Fruit fly (Drosophila melanogaster) whole organism, embryonic: ENCODE results near the gene ppk23.

ENCODE experiments used
- Antp ChIP-seq: fragments of 200-800 bp; sonication (Bioruptor generic); optimal IDR thresholded peaks from 3 replicates; lab custom pipeline; 2016; ENCODE audit warnings: missing biosample characterization, missing genetic modification characterization
- BtbVII ChIP-seq: fragments of 200-800 bp; sonication (Bioruptor generic); optimal IDR thresholded peaks from 3 replicates; lab custom pipeline; 2017; ENCODE audit warnings: missing biosample characterization, mild to moderate bottlenecking, missing genetic modification characterization
- CG10431 ChIP-seq: fragments of 200-800 bp; sonication (Bioruptor generic); optimal IDR thresholded peaks from 3 replicates; lab custom pipeline; 2018; ENCODE audit warnings: missing biosample characterization, mild to moderate bottlenecking, missing genetic modification characterization
- CG10654 ChIP-seq: fragments of 200-800 bp; sonication (Bioruptor generic); optimal IDR thresholded peaks from 2 replicates; lab custom pipeline; 2016; ENCODE audit warnings: missing biosample characterization, missing genetic modification characterization
- CG11247 ChIP-seq: fragments of 200-800 bp; sonication (Bioruptor generic); IDR thresholded peaks from 2 replicates; pipeline ENCODE4 v1.3.6; 2022; ENCODE audit warnings: missing biosample characterization, missing genetic modification characterization
- CG12659 ChIP-seq: fragments of 200-800 bp; sonication (Bioruptor generic); optimal IDR thresholded peaks from 3 replicates; lab custom pipeline; 2017; ENCODE audit warnings: mild to moderate bottlenecking, missing biosample characterization, missing genetic modification reagents, missing genetic modification characterization
- CG12744 ChIP-seq: fragments of 200-800 bp; sonication (Bioruptor generic); optimal IDR thresholded peaks from 2 replicates; lab custom pipeline; 2016; ENCODE audit warnings: missing biosample characterization, missing genetic modification characterization
- CG17912 ChIP-seq: fragments of 200-800 bp; sonication (Bioruptor generic); optimal IDR thresholded peaks from 2 replicates; lab custom pipeline; 2018; ENCODE audit warnings: missing biosample characterization, mild to moderate bottlenecking, missing genetic modification characterization
- CG2116 ChIP-seq: fragments of 200-800 bp; sonication (Bioruptor generic); optimal IDR thresholded peaks from 3 replicates; lab custom pipeline; 2018; ENCODE audit warnings: missing biosample characterization, mild to moderate bottlenecking, missing genetic modification characterization
- CG3163 ChIP-seq: fragments of 200-800 bp; sonication (Bioruptor generic); optimal IDR thresholded peaks from 3 replicates; lab custom pipeline; 2016; ENCODE audit warnings: missing biosample characterization, missing genetic modification characterization
- CG34422 ChIP-seq: fragments of 200-800 bp; sonication (Bioruptor generic); IDR thresholded peaks from 3 replicates; pipeline ENCODE4 v1.3.6; 2022; ENCODE audit warnings: missing biosample characterization, missing genetic modification characterization
- CG3838 ChIP-seq: fragments of 200-800 bp; sonication (Bioruptor generic); optimal IDR thresholded peaks from 3 replicates; lab custom pipeline; 2016; ENCODE audit warnings: missing biosample characterization, missing genetic modification characterization
- CG3995 ChIP-seq: fragments of 200-800 bp; sonication (Bioruptor generic); optimal IDR thresholded peaks from 3 replicates; lab custom pipeline; 2016; ENCODE audit warnings: missing biosample characterization, missing genetic modification characterization
- CG4282 ChIP-seq: fragments of 200-800 bp; sonication (Bioruptor generic); optimal IDR thresholded peaks from 2 replicates; lab custom pipeline; 2016; ENCODE audit warnings: missing biosample characterization, missing genetic modification characterization
- CG43689 ChIP-seq: fragments of 200-800 bp; sonication (Bioruptor generic); IDR thresholded peaks from 2 replicates; pipeline ENCODE4 v1.3.6; 2022; ENCODE audit warnings: missing biosample characterization, missing genetic modification characterization
- CG4820 ChIP-seq: fragments of 200-800 bp; sonication (Bioruptor generic); optimal IDR thresholded peaks from 3 replicates; lab custom pipeline; 2016; ENCODE audit warnings: missing biosample characterization, missing genetic modification characterization
- CG7372 ChIP-seq: fragments of 200-800 bp; sonication (Bioruptor generic); IDR thresholded peaks from 2 replicates; pipeline ENCODE4 v1.3.6; 2022; ENCODE audit warnings: missing biosample characterization, missing genetic modification characterization
- CG7556 ChIP-seq: fragments of 200-800 bp; sonication (Bioruptor generic); optimal IDR thresholded peaks from 2 replicates; lab custom pipeline; 2017; ENCODE audit warnings: missing biosample characterization, mild to moderate bottlenecking, missing genetic modification characterization
- CG9215 ChIP-seq: fragments of 200-800 bp; sonication (Bioruptor generic); IDR thresholded peaks from 2 replicates; pipeline ENCODE4 v1.3.6; 2022; ENCODE audit warnings: missing biosample characterization, missing genetic modification characterization
- CG9817 ChIP-seq: fragments of 200-800 bp; sonication (Bioruptor generic); optimal IDR thresholded peaks from 2 replicates; lab custom pipeline; 2018; ENCODE audit warnings: missing biosample characterization, mild to moderate bottlenecking, missing genetic modification characterization, moderate library complexity
- Camta ChIP-seq: fragments of 200-800 bp; sonication (Bioruptor generic); optimal IDR thresholded peaks from 2 replicates; lab custom pipeline; 2016; ENCODE audit warnings: missing biosample characterization, missing genetic modification characterization
- CkIIα-i1 ChIP-seq: fragments of 200-800 bp; sonication (Bioruptor generic); IDR thresholded peaks from 2 replicates; pipeline ENCODE4 v1.3.6; 2022; ENCODE audit warnings: missing biosample characterization, missing genetic modification characterization
- ERR ChIP-seq: fragments of 200-800 bp; sonication (Bioruptor generic); optimal IDR thresholded peaks from 2 replicates; lab custom pipeline; 2016; ENCODE audit warnings: missing biosample characterization, missing genetic modification characterization
- HmgZ ChIP-seq: fragments of 200-800 bp; sonication (Bioruptor generic); optimal IDR thresholded peaks from 2 replicates; lab custom pipeline; 2018; ENCODE audit warnings: missing biosample characterization, mild to moderate bottlenecking, missing genetic modification characterization
- Hmx ChIP-seq: fragments of 200-800 bp; sonication (Bioruptor generic); optimal IDR thresholded peaks from 2 replicates; lab custom pipeline; 2016; ENCODE audit warnings: missing biosample characterization, missing genetic modification characterization
- Hr39 ChIP-seq: fragments of >200 bp; optimal IDR thresholded peaks from 2 replicates; lab custom pipeline; 2017
- Hr51 ChIP-seq, 2 experiments: fragments of 200-800 bp; sonication (Bioruptor generic); optimal IDR thresholded peaks; 2 replicates in 1 of 2; 3 replicates in 1 of 2; lab custom pipeline; 2016 to 2018; ENCODE audit warnings: missing biosample characterization in 2 of 2, missing genetic modification characterization in 2 of 2, mild to moderate bottlenecking in 1 of 2, moderate library complexity in 1 of 2
- Mrtf ChIP-seq: fragments of 200-800 bp; sonication (Bioruptor generic); IDR thresholded peaks from 3 replicates; pipeline ENCODE4 v1.3.6; 2022; ENCODE audit warnings: missing biosample characterization, missing genetic modification characterization
- Rfx ChIP-seq: fragments of 200-800 bp; sonication (Bioruptor generic); IDR thresholded peaks from 2 replicates; pipeline ENCODE4 v1.3.6; 2022; ENCODE audit warnings: missing biosample characterization, missing genetic modification characterization
- Rx ChIP-seq: fragments of 200-800 bp; sonication (Bioruptor generic); IDR thresholded peaks from 2 replicates; pipeline ENCODE4 v1.3.6; 2022; ENCODE audit warnings: missing biosample characterization, missing genetic modification characterization
- Sin3A ChIP-seq: fragments of >200 bp; optimal IDR thresholded peaks from 2 replicates; lab custom pipeline; 2018
- Sox100B ChIP-seq: fragments of 200-800 bp; sonication (Bioruptor generic); optimal IDR thresholded peaks from 3 replicates; lab custom pipeline; 2018; ENCODE audit warnings: missing biosample characterization, mild to moderate bottlenecking, missing genetic modification characterization
- Usf ChIP-seq: fragments of 200-800 bp; sonication (Bioruptor generic); optimal IDR thresholded peaks from 2 replicates; lab custom pipeline; 2017; ENCODE audit warnings: missing genotype, missing biosample characterization, missing genetic modification characterization
- Xbp1 ChIP-seq: fragments of 200-800 bp; sonication (Bioruptor generic); optimal IDR thresholded peaks from 3 replicates; lab custom pipeline; 2016; ENCODE audit warnings: missing biosample characterization, mild to moderate bottlenecking, missing genetic modification characterization
- ase ChIP-seq: fragments of 200-800 bp; sonication (Bioruptor generic); IDR thresholded peaks from 3 replicates; pipeline ENCODE4 v1.3.6; 2022; ENCODE audit warnings: missing biosample characterization, missing genetic modification characterization
- cato ChIP-seq: fragments of 200-800 bp; sonication (Bioruptor generic); optimal IDR thresholded peaks from 2 replicates; lab custom pipeline; 2016; ENCODE audit warnings: missing biosample characterization, missing genetic modification characterization, borderline replicate concordance
- gfzf ChIP-seq: fragments of 200-800 bp; sonication (Bioruptor generic); optimal IDR thresholded peaks from 2 replicates; lab custom pipeline; 2016; ENCODE audit warnings: missing biosample characterization, mild to moderate bottlenecking, missing genetic modification characterization, moderate library complexity
- lilli ChIP-seq: fragments of 200-800 bp; sonication (Bioruptor generic); optimal IDR thresholded peaks from 3 replicates; lab custom pipeline; 2016; ENCODE audit warnings: missing biosample characterization, missing genetic modification characterization
- onecut ChIP-seq: fragments of 200-800 bp; sonication (Bioruptor generic); IDR thresholded peaks from 2 replicates; pipeline ENCODE4 v1.3.6; 2022; ENCODE audit warnings: missing biosample characterization, missing genetic modification characterization
- pan ChIP-seq, 4 experiments: fragments of >200 bp in 3 of 4; fragments of 200-800 bp in 1 of 4; sonication (Bioruptor generic) in 1 of 4; optimal IDR thresholded peaks in 3 of 4; IDR thresholded peaks in 1 of 4; 2 replicates each; pipeline versions ENCODE4 v1.3.6 to Lab custom; 2017 to 2022; ENCODE audit warnings: missing biosample characterization in 2 of 4, missing genetic modification characterization in 2 of 4, mixed read lengths in 1 of 4
- prd ChIP-seq, 3 experiments: fragments of >200 bp in 2 of 3; fragments of 200-800 bp in 1 of 3; sonication (Bioruptor generic) in 1 of 3; optimal IDR thresholded peaks in 2 of 3; IDR thresholded peaks in 1 of 3; 2 replicates in 2 of 3; 3 replicates in 1 of 3; pipeline versions ENCODE4 v1.3.6 to Lab custom; 2017 to 2022; ENCODE audit warnings: missing biosample characterization in 1 of 3, missing genetic modification characterization in 1 of 3
- psq ChIP-seq: fragments of 200-800 bp; sonication (Bioruptor generic); optimal IDR thresholded peaks from 2 replicates; lab custom pipeline; 2017; ENCODE audit warnings: missing biosample characterization, missing genetic modification characterization
- ranshi ChIP-seq: fragments of 200-800 bp; sonication (Bioruptor generic); IDR thresholded peaks from 2 replicates; pipeline ENCODE4 v1.3.6; 2022; ENCODE audit warnings: missing biosample characterization, missing genetic modification characterization
- repo ChIP-seq: fragments of 200-800 bp; sonication (Bioruptor generic); optimal IDR thresholded peaks from 2 replicates; lab custom pipeline; 2016; ENCODE audit warnings: missing biosample characterization, missing genetic modification characterization
- shn ChIP-seq: fragments of 200-800 bp; sonication (Bioruptor generic); optimal IDR thresholded peaks from 3 replicates; lab custom pipeline; 2016; ENCODE audit warnings: missing biosample characterization, missing genetic modification characterization
- sim ChIP-seq: fragments of 200-800 bp; sonication (Bioruptor generic); IDR thresholded peaks from 2 replicates; pipeline ENCODE4 v1.3.6; 2022; ENCODE audit warnings: missing biosample characterization, missing genetic modification characterization
- slp2 ChIP-seq: fragments of 200-800 bp; sonication (Bioruptor generic); optimal IDR thresholded peaks from 2 replicates; lab custom pipeline; 2016; ENCODE audit warnings: missing biosample characterization, missing genetic modification characterization
- so ChIP-seq: fragments of 200-800 bp; sonication (Bioruptor generic); IDR thresholded peaks from 3 replicates; pipeline ENCODE4 v1.3.6; 2022; ENCODE audit warnings: missing biosample characterization, missing genetic modification characterization
- sug ChIP-seq: fragments of 200-800 bp; optimal IDR thresholded peaks from 2 replicates; lab custom pipeline; 2019; ENCODE audit warnings: missing biosample characterization, mild to moderate bottlenecking, missing genetic modification characterization, moderate library complexity
- tna ChIP-seq: fragments of 200-800 bp; sonication (Bioruptor generic); IDR thresholded peaks from 2 replicates; pipeline ENCODE4 v1.3.6; 2022; ENCODE audit warnings: missing biosample characterization, missing genetic modification characterization; ENCODE audit not compliant: partially characterized antibody
- trem ChIP-seq: fragments of 200-800 bp; optimal IDR thresholded peaks from 3 replicates; lab custom pipeline; 2019; ENCODE audit warnings: missing biosample characterization, mild to moderate bottlenecking, missing genetic modification characterization, moderate library complexity
- wdn ChIP-seq: fragments of 200-800 bp; sonication (Bioruptor generic); IDR thresholded peaks from 2 replicates; pipeline ENCODE4 v1.3.6; 2022; ENCODE audit warnings: missing biosample characterization, missing genetic modification characterization

The ppk23 gene

DNA sequence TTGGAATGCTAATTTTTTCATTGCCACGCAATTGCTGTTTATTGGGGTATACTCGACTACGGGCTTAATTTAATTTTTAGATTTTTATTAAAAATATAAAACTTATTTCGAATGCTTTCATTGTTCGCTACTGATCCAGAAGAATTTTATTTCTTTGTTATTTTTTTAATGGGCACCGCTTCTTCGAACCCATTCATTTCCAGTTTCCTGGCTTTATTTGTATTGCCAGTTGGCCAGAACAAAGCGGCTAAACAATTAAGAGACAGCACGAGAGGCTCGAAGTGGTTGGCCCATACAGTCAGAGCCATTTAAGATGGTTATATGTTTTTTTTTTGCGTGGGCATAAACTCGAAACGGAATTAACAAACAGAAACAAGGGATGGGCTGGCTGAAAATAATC is 26.8 kb upstream of the ppk23 start (continued):
- TF ChIP-seq tna (GFP tag; lab: Robert Waterston, UW) (no peak), HmgZ (tag; lab: Kevin White, UChicago) (peak; percentile 63), repo (GFP tag; lab: Kevin White, UChicago) (peak; percentile 21), onecut (GFP tag; lab: Robert Waterston, UW) (peak; percentile 29), CG12659 (GFP tag; lab: Kevin White, UChicago) (peak; percentile 76), Mrtf (GFP tag; lab: Robert Waterston, UW) (peak; percentile 72; the same call in 2 of the 3 replicates), Rx (GFP tag; lab: Robert Waterston, UW) (peak; percentile 71), CG3995 (GFP tag; lab: Kevin White, UChicago) (peak; percentile 22), CG4820 (GFP tag; lab: Kevin White, UChicago) (peak; percentile 52), CG11247 (GFP tag; lab: Robert Waterston, UW) (peak; percentile 76), wdn (GFP tag; lab: Robert Waterston, UW) (peak; percentile 85), CG3163 (GFP tag; lab: Kevin White, UChicago) (no peak), CG43689 (GFP tag; lab: Robert Waterston, UW) (no peak), BtbVII (GFP tag; lab: Kevin White, UChicago) (peak; percentile 75), CG7556 (GFP tag; lab: Kevin White, UChicago) (peak; percentile 69), sim (GFP tag; lab: Robert Waterston, UW) (no peak), pan (optimal IDR thresholded peaks at IDR 0.05; lab: Kevin White, UChicago) (no peak), pan (GFP tag; optimal IDR thresholded peaks at IDR 0.05 in 1 of 2, IDR thresholded peaks at IDR 0.05 in 1 of 2) (peak in 1 of 2 experiments; percentile 80), shn (GFP tag; lab: Kevin White, UChicago) (peak; percentile 16), Xbp1 (GFP tag; lab: Kevin White, UChicago) (peak; percentile 72), CG9817 (tag; lab: Kevin White, UChicago) (peak; percentile 76), Hr39 (lab: Kevin White, UChicago) (no peak), CkIIα-i1 (GFP tag; lab: Robert Waterston, UW) (0 out of 2 replicates have a peak, but pooled peaks have one; percentile 51), so (GFP tag; lab: Robert Waterston, UW) (peak; percentile 91), Camta (GFP tag; lab: Kevin White, UChicago) (peak; percentile 12), Hr51 (GFP tag; optimal IDR thresholded peaks at IDR 0.05; lab: Kevin White, UChicago) (peak; percentile 54 to 61), ranshi (peak; percentile 75), cato (peak; percentile 32), CG10654 (GFP tag; lab: Kevin White, UChicago) (peak; percentile 65), lilli (peak; percentile 88), gfzf (GFP tag; lab: Kevin White, UChicago) (no peak), Antp (peak; percentile 10), sug (tag; lab: Kevin White, UChicago) (peak; percentile 51), CG10431 (GFP tag; lab: Kevin White, UChicago) (no peak), CG4282 (no peak), slp2 (GFP tag; lab: Kevin White, UChicago) (peak; percentile 12), prd (optimal IDR thresholded peaks at IDR 0.05; lab: Kevin White, UChicago) (no peak), prd (GFP tag; IDR thresholded peaks at IDR 0.05; lab: Robert Waterston, UW) (peak; percentile 91), trem (no peak), Sin3A (lab: Kevin White, UChicago) (no peak), CG17912 (no peak), CG9215 (GFP tag; lab: Robert Waterston, UW) (peak; percentile 68), CG34422 (GFP tag; lab: Robert Waterston, UW) (peak; percentile 83), CG12744 (peak; percentile 55), CG2116 (GFP tag; lab: Kevin White, UChicago) (peak; percentile 32), CG3838 (GFP tag; lab: Kevin White, UChicago) (peak; percentile 5), ase (GFP tag; lab: Robert Waterston, UW) (peak; percentile 77), Hmx (peak; percentile 38), CG7372 (GFP tag; lab: Robert Waterston, UW) (peak; percentile 85), Usf (peak; percentile 23), psq (no peak), Sox100B (GFP tag; lab: Kevin White, UChicago) (peak; percentile 74), Rfx (GFP tag; lab: Robert Waterston, UW) (peak; percentile 93), ERR (no peak)
